Worm (Caenorhabditis elegans) whole organism, mixed stage, embryonic: ENCODE measurements around the gene dct-19.

Experiments used
- elt-3 ChIP-seq: fragments of 150-350 bp; optimal IDR thresholded peaks from 2 replicates; lab custom pipeline; 2014; ENCODE audit warnings: missing biosample characterization, missing genetic modification characterization
- nhr-12 ChIP-seq: fragments of 150-350 bp; optimal IDR thresholded peaks from 2 replicates; lab custom pipeline; 2014; ENCODE audit warnings: missing biosample characterization, missing genetic modification characterization

DNA sequence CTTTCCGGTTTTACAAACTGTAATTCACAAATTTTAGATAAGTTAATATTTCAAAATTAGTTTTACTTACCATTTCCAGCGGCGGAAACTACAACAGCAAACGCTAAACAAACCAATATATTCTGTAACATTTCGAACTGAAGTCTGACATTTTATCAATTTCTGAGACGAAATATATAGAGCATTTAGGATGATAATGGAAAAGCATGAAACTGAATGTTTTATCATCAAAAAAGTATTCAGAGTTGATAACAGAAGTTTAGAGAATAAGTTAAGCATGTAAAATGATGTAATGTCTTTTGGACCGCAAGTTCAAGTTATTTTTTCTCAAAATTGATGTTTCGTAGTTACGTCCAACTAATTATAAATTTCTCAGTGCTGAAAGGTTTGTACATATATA lies 26.4 kb downstream of the dct-19 start, which contains the start of gene F55G11.2:
- no peak for TF ChIP-seq nhr-12 (tag; lab: Kevin White, UChicago)
- TF ChIP-seq elt-3 (tag; lab: Kevin White, UChicago), result no peak
